Fruit fly (Drosophila melanogaster) whole organism, embryonic: ENCODE results near the gene E23.

Experiments
- Abd-B ChIP-seq: fragments of 200-800 bp; sonication (Bioruptor generic); optimal IDR thresholded peaks from 2 replicates; lab custom pipeline; 2018; ENCODE audit warnings: missing biosample characterization, mild to moderate bottlenecking, missing genetic modification characterization, moderate library complexity
- CG10431 ChIP-seq: fragments of 200-800 bp; sonication (Bioruptor generic); optimal IDR thresholded peaks from 3 replicates; lab custom pipeline; 2018; ENCODE audit warnings: missing biosample characterization, mild to moderate bottlenecking, missing genetic modification characterization
- CG10462 ChIP-seq: fragments of 200-800 bp; sonication (Bioruptor generic); optimal IDR thresholded peaks from 2 replicates; lab custom pipeline; 2016; ENCODE audit warnings: missing biosample characterization, missing genetic modification characterization
- CG11723 ChIP-seq: fragments of 200-800 bp; sonication (Bioruptor generic); optimal IDR thresholded peaks from 2 replicates; lab custom pipeline; 2017; ENCODE audit warnings: missing biosample characterization, mild to moderate bottlenecking, missing genetic modification characterization
- CG12071 ChIP-seq: fragments of 200-800 bp; sonication (Bioruptor generic); optimal IDR thresholded peaks from 3 replicates; lab custom pipeline; 2018; ENCODE audit warnings: missing biosample characterization, mild to moderate bottlenecking, missing genetic modification characterization
- CG12769 ChIP-seq: fragments of 200-800 bp; sonication (Bioruptor generic); optimal IDR thresholded peaks from 2 replicates; lab custom pipeline; 2019; ENCODE audit warnings: missing biosample characterization, mild to moderate bottlenecking, missing genetic modification characterization, moderate library complexity
- CG13775 ChIP-seq: fragments of 200-800 bp; sonication (Bioruptor generic); optimal IDR thresholded peaks from 3 replicates; lab custom pipeline; 2017; ENCODE audit warnings: missing biosample characterization, mild to moderate bottlenecking, missing genetic modification characterization
- CG17829 ChIP-seq: fragments of 200-800 bp; optimal IDR thresholded peaks from 2 replicates; lab custom pipeline; 2019; ENCODE audit warnings: missing biosample characterization, mild to moderate bottlenecking, missing genetic modification characterization, moderate library complexity
- CG18619 ChIP-seq: fragments of 200-800 bp; sonication (Bioruptor generic); optimal IDR thresholded peaks from 3 replicates; lab custom pipeline; 2017; ENCODE audit warnings: missing biosample characterization, mild to moderate bottlenecking, missing genetic modification characterization
- CG2202 ChIP-seq: fragments of 200-800 bp; sonication (Bioruptor generic); optimal IDR thresholded peaks from 2 replicates; lab custom pipeline; 2018; ENCODE audit warnings: missing biosample characterization, mild to moderate bottlenecking, missing genetic modification characterization
- CG2678 ChIP-seq: fragments of 200-800 bp; sonication (Bioruptor generic); optimal IDR thresholded peaks from 3 replicates; lab custom pipeline; 2019; ENCODE audit warnings: missing biosample characterization, mild to moderate bottlenecking, missing genetic modification characterization, moderate library complexity
- CG3065 ChIP-seq: fragments of 200-800 bp; sonication (Bioruptor generic); optimal IDR thresholded peaks from 2 replicates; lab custom pipeline; 2016; ENCODE audit warnings: missing biosample characterization, missing genetic modification characterization
- CG34224 ChIP-seq: fragments of 200-800 bp; sonication (Bioruptor generic); IDR thresholded peaks from 3 replicates; pipeline ENCODE4 v1.3.6; 2022; ENCODE audit warnings: missing biosample characterization, missing genetic modification characterization; ENCODE audit not compliant: partially characterized antibody
- CG34376 ChIP-seq: fragments of 200-800 bp; sonication (Bioruptor generic); optimal IDR thresholded peaks from 2 replicates; lab custom pipeline; 2018; ENCODE audit warnings: missing biosample characterization, mild to moderate bottlenecking, missing genetic modification characterization
- CG3847 ChIP-seq: fragments of 200-800 bp; sonication (Bioruptor generic); IDR thresholded peaks from 2 replicates; pipeline ENCODE4 v1.3.6; 2022; ENCODE audit warnings: missing biosample characterization, missing genetic modification characterization
- CG4360 ChIP-seq: fragments of 200-800 bp; sonication (Bioruptor generic); IDR thresholded peaks from 2 replicates; pipeline ENCODE4 v1.3.6; 2022; ENCODE audit warnings: missing biosample characterization, missing genetic modification characterization
- CG6254 ChIP-seq: fragments of 200-800 bp; sonication (Bioruptor generic); optimal IDR thresholded peaks from 3 replicates; lab custom pipeline; 2017; ENCODE audit warnings: mild to moderate bottlenecking, missing biosample characterization, missing genetic modification reagents, missing genetic modification characterization
- CG6791 ChIP-seq: fragments of 200-800 bp; sonication (Bioruptor generic); IDR thresholded peaks from 3 replicates; pipeline ENCODE4 v1.3.6; 2022; ENCODE audit warnings: missing biosample characterization, missing genetic modification characterization; ENCODE audit not compliant: partially characterized antibody
- CG9932 ChIP-seq: fragments of 200-800 bp; sonication (Bioruptor generic); IDR thresholded peaks from 2 replicates; pipeline ENCODE4 v1.3.6; 2022; ENCODE audit warnings: missing biosample characterization, missing genetic modification characterization
- Chrac-16 ChIP-seq: fragments of 200-800 bp; sonication (Bioruptor generic); optimal IDR thresholded peaks from 3 replicates; lab custom pipeline; 2016; ENCODE audit warnings: missing biosample characterization, missing genetic modification characterization
- Deaf1 ChIP-seq: fragments of 200-800 bp; optimal IDR thresholded peaks from 3 replicates; lab custom pipeline; 2019; ENCODE audit warnings: missing biosample characterization, mild to moderate bottlenecking, missing genetic modification characterization, moderate library complexity
- Doc3 ChIP-seq: fragments of 200-800 bp; sonication (Bioruptor generic); IDR thresholded peaks from 3 replicates; pipeline ENCODE4 v1.3.6; 2022; ENCODE audit warnings: missing biosample characterization, missing genetic modification characterization; ENCODE audit not compliant: partially characterized antibody
- HmgZ ChIP-seq: fragments of 200-800 bp; sonication (Bioruptor generic); optimal IDR thresholded peaks from 2 replicates; lab custom pipeline; 2018; ENCODE audit warnings: missing biosample characterization, mild to moderate bottlenecking, missing genetic modification characterization
- MTF-1 ChIP-seq: fragments of 200-800 bp; sonication (Bioruptor generic); optimal IDR thresholded peaks from 2 replicates; lab custom pipeline; 2018; ENCODE audit warnings: missing biosample characterization, mild to moderate bottlenecking, missing genetic modification characterization, borderline replicate concordance
- Mes4 ChIP-seq: fragments of 200-800 bp; sonication (Bioruptor generic); optimal IDR thresholded peaks from 2 replicates; lab custom pipeline; 2016; ENCODE audit warnings: missing biosample characterization, missing genetic modification characterization
- Poxn ChIP-seq: fragments of 200-800 bp; sonication (Bioruptor generic); IDR thresholded peaks from 2 replicates; pipeline ENCODE4 v1.3.6; 2022; ENCODE audit warnings: missing biosample characterization, missing genetic modification characterization
- Sin3A ChIP-seq: fragments of >200 bp; optimal IDR thresholded peaks from 2 replicates; lab custom pipeline; 2018
- Six4 ChIP-seq: fragments of 200-800 bp; sonication (Bioruptor generic); optimal IDR thresholded peaks from 2 replicates; lab custom pipeline; 2016; ENCODE audit warnings: missing biosample characterization, missing genetic modification characterization
- aop ChIP-seq: fragments of 200-800 bp; sonication (Bioruptor generic); IDR thresholded peaks from 2 replicates; pipeline ENCODE4 v1.3.6; 2022; ENCODE audit warnings: missing biosample characterization, missing genetic modification characterization
- chif ChIP-seq, 2 experiments: fragments of 200-800 bp; sonication (Bioruptor generic); optimal IDR thresholded peaks; 3 replicates each; lab custom pipeline; 2016; ENCODE audit warnings: missing biosample characterization in 2 of 2, missing genetic modification characterization in 2 of 2
- chinmo ChIP-seq: fragments of 200-800 bp; sonication (Bioruptor generic); IDR thresholded peaks from 4 replicates; pipeline ENCODE4 v1.3.6; 2022; ENCODE audit warnings: missing biosample characterization, missing genetic modification characterization; ENCODE audit not compliant: partially characterized antibody
- corto ChIP-seq: fragments of 200-800 bp; sonication (Bioruptor generic); optimal IDR thresholded peaks from 2 replicates; lab custom pipeline; 2016; ENCODE audit warnings: missing biosample characterization, mild to moderate bottlenecking, missing genetic modification characterization, moderate library complexity
- cwo ChIP-seq: fragments of 200-800 bp; sonication (Bioruptor generic); optimal IDR thresholded peaks from 3 replicates; lab custom pipeline; 2017; ENCODE audit warnings: missing biosample characterization, missing genetic modification characterization, mild to moderate bottlenecking, moderate library complexity, missing genetic modification reagents
- ems ChIP-seq: fragments of 200-800 bp; sonication (Bioruptor generic); optimal IDR thresholded peaks from 3 replicates; lab custom pipeline; 2016; ENCODE audit warnings: missing biosample characterization, missing genetic modification characterization
- fd64A ChIP-seq: fragments of 200-800 bp; sonication (Bioruptor generic); optimal IDR thresholded peaks from 3 replicates; lab custom pipeline; 2018; ENCODE audit warnings: missing biosample characterization, mild to moderate bottlenecking, missing genetic modification characterization
- kni ChIP-seq: fragments of 200-800 bp; sonication (Bioruptor generic); optimal IDR thresholded peaks from 3 replicates; lab custom pipeline; 2017; ENCODE audit warnings: mild to moderate bottlenecking, missing biosample characterization, missing genetic modification reagents, missing genetic modification characterization
- lbe ChIP-seq: fragments of 200-800 bp; sonication (Bioruptor generic); optimal IDR thresholded peaks from 2 replicates; lab custom pipeline; 2016; ENCODE audit warnings: missing biosample characterization, mild to moderate bottlenecking, missing genetic modification characterization
- schlank ChIP-seq: fragments of 200-800 bp; sonication (Bioruptor generic); optimal IDR thresholded peaks from 2 replicates; lab custom pipeline; 2018; ENCODE audit warnings: missing biosample characterization, mild to moderate bottlenecking, missing genetic modification characterization
- sens ChIP-seq: fragments of 200-800 bp; sonication (Bioruptor generic); peaks from one replicate; lab custom pipeline; 2016; ENCODE audit warnings: missing biosample characterization, missing genetic modification characterization
- sob ChIP-seq: fragments of 200-800 bp; sonication (Bioruptor generic); IDR thresholded peaks from 2 replicates; pipeline ENCODE4 v1.3.6; 2022; ENCODE audit warnings: missing biosample characterization, missing genetic modification characterization
- sqz ChIP-seq: fragments of 200-800 bp; sonication (Bioruptor generic); optimal IDR thresholded peaks from 3 replicates; lab custom pipeline; 2018; ENCODE audit warnings: missing biosample characterization, mild to moderate bottlenecking, missing genetic modification characterization
- stwl ChIP-seq: fragments of 200-800 bp; sonication (Bioruptor generic); optimal IDR thresholded peaks from 3 replicates; lab custom pipeline; 2018; ENCODE audit warnings: missing biosample characterization, mild to moderate bottlenecking, missing genetic modification characterization, moderate library complexity
- tap ChIP-seq: fragments of 200-800 bp; optimal IDR thresholded peaks from 3 replicates; lab custom pipeline; 2019; ENCODE audit warnings: missing biosample characterization, mild to moderate bottlenecking, missing genetic modification characterization, moderate library complexity
- trem ChIP-seq: fragments of 200-800 bp; optimal IDR thresholded peaks from 3 replicates; lab custom pipeline; 2019; ENCODE audit warnings: missing biosample characterization, mild to moderate bottlenecking, missing genetic modification characterization, moderate library complexity
- trh ChIP-seq: fragments of 200-800 bp; sonication (Bioruptor generic); optimal IDR thresholded peaks from 2 replicates; lab custom pipeline; 2016; ENCODE audit warnings: missing biosample characterization, missing genetic modification characterization
- twi ChIP-seq: fragments of 200-800 bp; optimal IDR thresholded peaks from 2 replicates; lab custom pipeline; 2019; ENCODE audit warnings: missing biosample characterization, mild to moderate bottlenecking, missing genetic modification characterization, moderate library complexity
- tx ChIP-seq: fragments of 200-800 bp; sonication (Bioruptor generic); optimal IDR thresholded peaks from 2 replicates; lab custom pipeline; 2016; ENCODE audit warnings: missing biosample characterization, missing genetic modification characterization
- unpg ChIP-seq: fragments of 200-800 bp; sonication (Bioruptor generic); optimal IDR thresholded peaks from 3 replicates; lab custom pipeline; 2018; ENCODE audit warnings: missing biosample characterization, mild to moderate bottlenecking, missing genetic modification characterization, moderate library complexity

The E23 gene

dm6 chr2L:3302958-3303842 is 51.4 kb downstream of the E23 start, which contains the start of gene CG9663 (continued):
- TF ChIP-seq Abd-B (no peak), Poxn (no peak), schlank (tag; lab: Kevin White, UChicago) (peak; percentile 18), CG3065 (GFP tag; lab: Kevin White, UChicago) (no peak), chinmo (GFP tag; lab: Robert Waterston, UW) (peak; percentile 65; the same call in 2 of the 4 replicates), Chrac-16 (GFP tag; lab: Kevin White, UChicago) (peak; percentile 3), cwo (GFP tag; lab: Kevin White, UChicago) (peak; percentile 42), CG2202 (tag; lab: Kevin White, UChicago) (no peak), CG9932 (GFP tag; lab: Robert Waterston, UW) (peak; percentile 51; the same call in 1 of the 2 replicates), ems (GFP tag; lab: Kevin White, UChicago) (no peak), HmgZ (tag; lab: Kevin White, UChicago) (peak; percentile 46), CG2678 (peak; percentile 2), CG18619 (no peak), Sin3A (lab: Kevin White, UChicago) (peak; percentile 53), CG17829 (tag; lab: Kevin White, UChicago) (peak; percentile 9), trem (tag; lab: Kevin White, UChicago) (peak; percentile 43), CG4360 (GFP tag; lab: Robert Waterston, UW) (peak; percentile 13; the same call in 1 of the 2 replicates), fd64A (GFP tag; lab: Kevin White, UChicago) (no peak), corto (GFP tag; lab: Kevin White, UChicago) (peak; percentile 42), tap (tag; lab: Kevin White, UChicago) (no peak), sens (GFP tag; lab: Kevin White, UChicago) (peak; percentile 19), stwl (tag; lab: Kevin White, UChicago) (peak; percentile 95), CG13775 (peak; percentile 1), twi (tag; lab: Kevin White, UChicago) (peak; percentile 6), MTF-1 (no peak), CG10462 (GFP tag; lab: Kevin White, UChicago) (no peak), sqz (GFP tag; lab: Kevin White, UChicago) (peak; percentile 100), CG6254 (GFP tag; lab: Kevin White, UChicago) (peak; percentile 16), chif (GFP tag; optimal IDR thresholded peaks at IDR 0.05; lab: Kevin White, UChicago) (no peak), Six4 (no peak), aop (no peak), lbe (peak; percentile 43), CG34224 (peak; percentile 60), trh (GFP tag; lab: Kevin White, UChicago) (no peak), CG10431 (peak; percentile 51), Doc3 (GFP tag; lab: Robert Waterston, UW) (no peak), unpg (GFP tag; lab: Kevin White, UChicago) (peak; percentile 36), CG12769 (tag; lab: Kevin White, UChicago) (peak; percentile 71), Deaf1 (peak; percentile 3), CG3847 (GFP tag; lab: Robert Waterston, UW) (peak; percentile 45), tx (GFP tag; lab: Kevin White, UChicago) (peak; percentile 9), CG12071 (GFP tag; lab: Kevin White, UChicago) (peak; percentile 39), CG34376 (GFP tag; lab: Kevin White, UChicago) (peak; percentile 68), kni (GFP tag; lab: Kevin White, UChicago) (peak; percentile 86), sob (GFP tag; lab: Robert Waterston, UW) (peak; percentile 62; the same call in 1 of the 2 replicates), CG6791 (GFP tag; lab: Robert Waterston, UW) (peak; percentile 65; the same call in 2 of the 3 replicates), CG11723 (GFP tag; lab: Kevin White, UChicago) (no peak), Mes4 (GFP tag; lab: Kevin White, UChicago) (peak; percentile 3)
